Worm (Caenorhabditis elegans): ENCODE results near the gene W09D6.5.

W09D6.5 gene

DNA sequence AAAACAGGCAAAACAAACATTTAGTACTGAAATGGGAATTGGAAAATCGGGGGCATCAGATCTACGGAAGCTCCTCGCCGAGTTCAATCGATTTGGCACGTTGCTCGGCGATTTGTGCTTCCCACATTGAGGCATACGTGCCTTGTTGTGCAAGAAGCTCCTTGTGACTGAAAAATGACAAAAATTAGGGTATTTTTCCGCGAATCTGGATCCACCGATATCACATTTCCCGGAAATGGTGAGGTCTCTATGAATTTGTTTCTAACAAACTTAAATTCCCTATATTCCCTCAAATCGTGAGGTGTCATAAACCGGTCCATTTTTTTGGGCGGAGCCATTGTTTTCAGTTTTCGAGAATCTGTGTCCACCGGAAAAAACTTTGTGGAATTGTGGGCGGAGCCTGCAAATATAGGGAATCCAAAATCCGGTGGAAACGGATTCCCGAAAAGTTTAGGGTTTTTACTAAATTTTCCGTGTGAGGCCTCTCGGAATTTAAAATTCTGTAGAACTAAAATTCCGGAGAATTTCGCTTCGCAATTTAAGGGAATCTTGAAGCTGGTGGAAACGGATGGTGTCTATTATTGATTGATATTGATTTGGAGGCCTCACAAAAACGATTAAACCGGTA lies 3.5 kb downstream of the W09D6.5 start (continued):
- TF ChIP-seq snu-23 (GFP tag; optimal IDR thresholded peaks at IDR 0.05) (peak; percentile 52), aly-2 (tag; optimal IDR thresholded peaks at IDR 0.05) (no peak), ceh-82 (tag; optimal IDR thresholded peaks at IDR 0.05) (no peak), mef-2 (tag; optimal IDR thresholded peaks at IDR 0.05) (no peak), ama-1 (optimal IDR thresholded peaks at IDR 0.05) (no peak), efl-3 (GFP tag; optimal IDR thresholded peaks at IDR 0.05) (peak; percentile 77), nhr-237 (tag; optimal IDR thresholded peaks at IDR 0.05) (no peak), nhr-12 (tag; optimal IDR thresholded peaks at IDR 0.05) (no peak), jun-1 (tag; optimal IDR thresholded peaks at IDR 0.05) (no peak), pax-3 (tag; optimal IDR thresholded peaks at IDR 0.05) (peak; percentile 94), hlh-17 (GFP tag; optimal IDR thresholded peaks at IDR 0.05; ENCODE audit: borderline replicate concordance) (no peak), dsc-1 (tag; optimal IDR thresholded peaks at IDR 0.05) (peak; percentile 69), nhr-76 (tag; optimal IDR thresholded peaks at IDR 0.05) (no peak), C16A3.4 (tag; optimal IDR thresholded peaks at IDR 0.05) (no peak), zag-1 (tag; optimal IDR thresholded peaks at IDR 0.05) (no peak), lir-3 (tag; optimal IDR thresholded peaks at IDR 0.05; ENCODE audit: poor library complexity) (peak; percentile 90), unc-86 (tag; optimal IDR thresholded peaks at IDR 0.05) (peak; percentile 62), C04F5.9 (tag; optimal IDR thresholded peaks at IDR 0.05) (peak; percentile 55), hpl-2 (GFP tag; optimal IDR thresholded peaks at IDR 0.05) (no peak), lin-13 (GFP tag; optimal IDR thresholded peaks at IDR 0.05) (no peak), lin-39 (tag; optimal IDR thresholded peaks at IDR 0.05) (no peak), grh-1 (GFP tag; IDR thresholded peaks at IDR 0.05) (peak; percentile 45; the same call in 1 of the 2 replicates), ceh-90 (tag; optimal IDR thresholded peaks at IDR 0.05) (peak; percentile 71), tbx-2 (tag; optimal IDR thresholded peaks at IDR 0.05) (peak; percentile 79), ztf-11 (tag; optimal IDR thresholded peaks at IDR 0.05) (peak in 1 of 2 experiments; percentile 93), vab-15 (tag; optimal IDR thresholded peaks at IDR 0.05) (peak; percentile 81), fkh-4 (tag; optimal IDR thresholded peaks at IDR 0.05; ENCODE audit: borderline replicate concordance) (peak; percentile 67), ceh-88 (GFP tag; IDR thresholded peaks at IDR 0.05) (peak; percentile 69; the same call in 1 of the 2 replicates), nhr-71 (tag; optimal IDR thresholded peaks at IDR 0.05) (peak; percentile 79), alr-1 (tag; optimal IDR thresholded peaks at IDR 0.05; ENCODE audit: borderline replicate concordance) (no peak), mdl-1 (tag; optimal IDR thresholded peaks at IDR 0.05) (no peak), dpl-1 (GFP tag; optimal IDR thresholded peaks at IDR 0.05) (peak in 1 of 3 experiments; percentile 3), mab-9 (GFP tag; IDR thresholded peaks at IDR 0.05) (peak; percentile 83), hlh-4 (tag; optimal IDR thresholded peaks at IDR 0.05) (peak; percentile 84), tlp-1 (tag; optimal IDR thresholded peaks at IDR 0.05) (no peak), nhr-90 (tag; optimal IDR thresholded peaks at IDR 0.05; ENCODE audit: poor library complexity) (peak; percentile 88), blmp-1 (tag; optimal IDR thresholded peaks at IDR 0.05) (no peak), ceh-8 (GFP tag; optimal IDR thresholded peaks at IDR 0.05) (peak; percentile 79), unc-62 (GFP tag; optimal IDR thresholded peaks at IDR 0.05) (no peak), fkh-10 (GFP tag; optimal IDR thresholded peaks at IDR 0.05) (no peak), nhr-19 (GFP tag; conservative IDR thresholded peaks at IDR 0.05) (peak; percentile 51), mep-1 (tag; optimal IDR thresholded peaks at IDR 0.05) (no peak), Y116A8C.19 (tag; optimal IDR thresholded peaks at IDR 0.05; ENCODE audit: borderline replicate concordance) (peak; percentile 58), egl-13 (tag; optimal IDR thresholded peaks at IDR 0.05) (peak; percentile 78), lsy-2 (tag; optimal IDR thresholded peaks at IDR 0.05) (no peak), elt-3 (tag; optimal IDR thresholded peaks at IDR 0.05) (no peak), snpc-4 (tag; optimal IDR thresholded peaks at IDR 0.05) (no peak), ceh-63 (GFP tag; optimal IDR thresholded peaks at IDR 0.05) (peak; percentile 85), ztf-4 (tag; optimal IDR thresholded peaks at IDR 0.05) (no peak), lin-14 (GFP tag; optimal IDR thresholded peaks at IDR 0.05) (no peak), ets-5 (GFP tag; IDR thresholded peaks at IDR 0.05) (no peak), nhr-77 (tag; optimal IDR thresholded peaks at IDR 0.05) (no peak)

Measured in whole organism, L1 larva.